Worm (Caenorhabditis elegans) whole organism, young adult: Measurements from ENCODE around the gene C41A3.2.
A peak's percentile ranks its signal among the peaks of the same experiment; 100 is the strongest.

Source experiments
- B0019.2 ChIP-seq: fragments of 200-800 bp; sonication (Bioruptor generic); conservative IDR thresholded peaks from 2 replicates; pipeline ENCODE4 v1.3.6; 2022; ENCODE audit warnings: missing genetic modification reagents, missing genetic modification characterization, missing compliant biosample characterization
- C06A6.2 ChIP-seq: fragments of 200-800 bp; sonication (Bioruptor generic); conservative IDR thresholded peaks from 2 replicates; pipeline ENCODE4 v1.3.6; 2022; ENCODE audit warnings: missing genetic modification characterization, missing compliant biosample characterization
- Y79H2A.3 ChIP-seq: fragments of 200-800 bp; sonication (Bioruptor generic); conservative IDR thresholded peaks from 2 replicates; pipeline ENCODE4 v1.3.6; 2022; ENCODE audit warnings: missing genetic modification reagents, missing genetic modification characterization, missing compliant biosample characterization
- ZK185.1 ChIP-seq: sonication (generic microtip); optimal IDR thresholded peaks from 2 replicates; lab custom pipeline; 2016; ENCODE audit warnings: mild to moderate bottlenecking, missing genetic modification characterization, missing compliant biosample characterization; ENCODE audit not compliant: poor library complexity, severe bottlenecking
- die-1 ChIP-seq: sonication (generic microtip); optimal IDR thresholded peaks from 2 replicates; lab custom pipeline; 2016; ENCODE audit warnings: missing genotype, mild to moderate bottlenecking, missing genetic modification characterization, missing compliant biosample characterization
- efl-1 ChIP-seq: fragments of 150-350 bp; optimal IDR thresholded peaks from 2 replicates; lab custom pipeline; 2014; ENCODE audit warnings: missing biosample characterization, missing genetic modification reagents, missing genetic modification characterization
- egl-44 ChIP-seq: fragments of 200-800 bp; sonication (Bioruptor generic); IDR thresholded peaks from 2 replicates; pipeline ENCODE4 v1.3.6; 2022; ENCODE audit warnings: missing genetic modification reagents, missing genetic modification characterization, missing compliant biosample characterization
- madf-10 ChIP-seq: sonication (generic microtip); optimal IDR thresholded peaks from 2 replicates; lab custom pipeline; 2016; ENCODE audit warnings: mild to moderate bottlenecking, missing genetic modification characterization, missing compliant biosample characterization
- nfya-1 ChIP-seq: sonication (generic microtip); optimal IDR thresholded peaks from 2 replicates; lab custom pipeline; 2017; ENCODE audit warnings: antibody characterized with exemption, missing compliant biosample characterization, missing genetic modification characterization, borderline replicate concordance; ENCODE audit not compliant: insufficient read depth
- rpc-1 ChIP-seq, 2 experiments: fragments of 150-350 bp in 1 of 2; sonication (generic microtip) in 1 of 2; optimal IDR thresholded peaks; 2 replicates each; lab custom pipeline; 2014 to 2018; ENCODE audit warnings: missing biosample characterization in 1 of 2, missing genetic modification characterization in 1 of 2, missing genetic modification reagents in 1 of 2, missing genotype in 1 of 2

ce11 chrX:5372638-5373037 lies 41.5 kb downstream of the C41A3.2 start, which contains the start of gene F35C8.8:
- TF ChIP-seq die-1 (tag; lab: Kevin White, UChicago) (no peak), efl-1 (GFP tag; lab: Kevin White, UChicago) (peak; percentile 66), ZK185.1 (tag; lab: Kevin White, UChicago) (no peak), rpc-1 (optimal IDR thresholded peaks at IDR 0.05; lab: Kevin White, UChicago) (no peak), rpc-1 (tag; optimal IDR thresholded peaks at IDR 0.05; lab: Kevin White, UChicago) (no peak), egl-44 (no peak), madf-10 (tag; lab: Kevin White, UChicago) (no peak), B0019.2 (GFP tag; lab: Robert Waterston, UW) (no peak), C06A6.2 (GFP tag; lab: Robert Waterston, UW) (no peak), Y79H2A.3 (GFP tag; lab: Robert Waterston, UW) (no peak), nfya-1 (tag; lab: Kevin White, UChicago) (no peak)
